Fruit fly (Drosophila melanogaster) whole organism, adult: Measurements from ENCODE around the gene mRpL33.

ENCODE experiments used
- CG11617 ChIP-seq: fragments of 200-800 bp; sonication (Bioruptor generic); optimal IDR thresholded peaks from 2 replicates; lab custom pipeline; 2017; ENCODE audit warnings: mild to moderate bottlenecking, missing biosample characterization, missing genetic modification reagents, missing genetic modification characterization
- CG14711 ChIP-seq: fragments of 200-800 bp; sonication (Bioruptor generic); optimal IDR thresholded peaks from 2 replicates; lab custom pipeline; 2018; ENCODE audit warnings: missing biosample characterization, mild to moderate bottlenecking, missing genetic modification characterization, moderate library complexity
- CG1620 ChIP-seq: fragments of 200-800 bp; sonication (Bioruptor generic); optimal IDR thresholded peaks from 2 replicates; lab custom pipeline; 2016; ENCODE audit warnings: missing biosample characterization, missing genetic modification characterization
- CG33017 ChIP-seq: fragments of 200-800 bp; sonication (Bioruptor generic); optimal IDR thresholded peaks from 2 replicates; lab custom pipeline; 2018; ENCODE audit warnings: missing biosample characterization, mild to moderate bottlenecking, missing genetic modification characterization, moderate library complexity
- Mnt ChIP-seq: fragments of 200-800 bp; sonication (Bioruptor generic); optimal IDR thresholded peaks from 2 replicates; lab custom pipeline; 2016; ENCODE audit warnings: missing biosample characterization, mild to moderate bottlenecking, missing genetic modification characterization
- cnc ChIP-seq, 2 experiments: fragments of >200 bp; optimal IDR thresholded peaks; 2 replicates each; lab custom pipeline; 2017
- ovo ChIP-seq: fragments of 200-800 bp; sonication (Bioruptor generic); optimal IDR thresholded peaks from 2 replicates; lab custom pipeline; 2016; ENCODE audit warnings: missing biosample characterization, missing genetic modification characterization
- pad ChIP-seq: fragments of 200-800 bp; sonication (Bioruptor generic); optimal IDR thresholded peaks from 3 replicates; lab custom pipeline; 2017; ENCODE audit warnings: missing biosample characterization, missing genetic modification characterization, mild to moderate bottlenecking, moderate library complexity, missing genetic modification reagents

DNA sequence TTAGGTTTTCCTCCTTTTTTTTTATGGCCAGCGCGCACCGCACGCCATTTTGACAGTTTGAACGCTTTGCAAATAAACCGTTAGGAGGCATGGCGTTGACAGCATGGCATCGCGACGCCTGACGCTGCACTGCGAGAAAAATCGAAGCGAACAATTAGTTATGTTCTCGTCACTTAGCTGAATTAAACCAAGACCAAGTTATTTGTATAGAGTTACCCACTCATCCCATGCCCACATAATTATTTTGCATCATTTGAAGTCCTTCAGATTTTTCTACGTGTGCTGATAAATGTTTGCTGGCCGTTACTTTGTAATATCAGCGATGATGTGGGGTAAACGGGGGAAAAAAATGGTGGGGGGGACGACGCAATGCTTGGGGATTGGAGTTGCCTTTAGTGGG is 7.8 kb upstream of the mRpL33 start:
- TF ChIP-seq pad (GFP tag; lab: Kevin White, UChicago) (no peak), CG1620 (no peak), ovo (GFP tag; lab: Kevin White, UChicago) (no peak), CG33017 (tag; lab: Kevin White, UChicago) (no peak), Mnt (GFP tag; lab: Kevin White, UChicago) (no peak), CG14711 (tag; lab: Kevin White, UChicago) (no peak), cnc (optimal IDR thresholded peaks at IDR 0.05; lab: Kevin White, UChicago) (no peak), CG11617 (GFP tag; lab: Kevin White, UChicago) (no peak)
